Fruit fly (Drosophila melanogaster) whole organism, embryonic: ENCODE data around the gene PIG-Wb.

Source experiments
- Awh ChIP-seq: fragments of 200-800 bp; sonication (Bioruptor generic); IDR thresholded peaks from 2 replicates; pipeline ENCODE4, ENCODE4 v1.3.6; 2022; ENCODE audit warnings: missing biosample characterization, missing genetic modification characterization
- CG10366 ChIP-seq: fragments of 200-800 bp; sonication (Bioruptor generic); IDR thresholded peaks from 2 replicates; pipeline ENCODE4 v1.3.6; 2022; ENCODE audit warnings: missing biosample characterization, missing genetic modification characterization
- CG10979 ChIP-seq: fragments of 200-800 bp; sonication (Bioruptor generic); optimal IDR thresholded peaks from 2 replicates; lab custom pipeline; 2018; ENCODE audit warnings: missing biosample characterization, mild to moderate bottlenecking, missing genetic modification characterization, moderate library complexity
- CG12071 ChIP-seq: fragments of 200-800 bp; sonication (Bioruptor generic); optimal IDR thresholded peaks from 3 replicates; lab custom pipeline; 2018; ENCODE audit warnings: missing biosample characterization, mild to moderate bottlenecking, missing genetic modification characterization
- CG1233 ChIP-seq: fragments of 200-800 bp; sonication (Bioruptor generic); optimal IDR thresholded peaks from 4 replicates; lab custom pipeline; 2018; ENCODE audit warnings: missing biosample characterization, mild to moderate bottlenecking, missing genetic modification characterization
- CG13123 ChIP-seq: fragments of 200-800 bp; sonication (Bioruptor generic); optimal IDR thresholded peaks from 2 replicates; lab custom pipeline; 2016; ENCODE audit warnings: missing biosample characterization, missing genetic modification characterization
- CG15269 ChIP-seq: fragments of 200-800 bp; sonication (Bioruptor generic); optimal IDR thresholded peaks from 2 replicates; lab custom pipeline; 2018; ENCODE audit warnings: missing biosample characterization, mild to moderate bottlenecking, missing genetic modification characterization, moderate library complexity
- CG1529 ChIP-seq: fragments of 200-800 bp; sonication (Bioruptor generic); optimal IDR thresholded peaks from 3 replicates; lab custom pipeline; 2018; ENCODE audit warnings: missing biosample characterization, missing genetic modification characterization
- CG16779 ChIP-seq: fragments of 200-800 bp; sonication (Bioruptor generic); IDR thresholded peaks from 2 replicates; pipeline ENCODE4 v1.3.6; 2022; ENCODE audit warnings: missing biosample characterization, missing genetic modification characterization
- CG18262 ChIP-seq: fragments of 200-800 bp; optimal IDR thresholded peaks from 3 replicates; lab custom pipeline; 2019; ENCODE audit warnings: missing biosample characterization, mild to moderate bottlenecking, missing genetic modification characterization, moderate library complexity
- CG34422 ChIP-seq: fragments of 200-800 bp; sonication (Bioruptor generic); IDR thresholded peaks from 3 replicates; pipeline ENCODE4 v1.3.6; 2022; ENCODE audit warnings: missing biosample characterization, missing genetic modification characterization
- CG4282 ChIP-seq: fragments of 200-800 bp; sonication (Bioruptor generic); optimal IDR thresholded peaks from 2 replicates; lab custom pipeline; 2016; ENCODE audit warnings: missing biosample characterization, missing genetic modification characterization
- CG4404 ChIP-seq: fragments of 200-800 bp; sonication (Bioruptor generic); IDR thresholded peaks from 2 replicates; pipeline ENCODE4 v1.3.6; 2022; ENCODE audit warnings: missing biosample characterization, missing genetic modification characterization
- CG5245 ChIP-seq: fragments of 200-800 bp; sonication (Bioruptor generic); optimal IDR thresholded peaks from 3 replicates; lab custom pipeline; 2016; ENCODE audit warnings: missing biosample characterization, missing genetic modification characterization
- CG7745 ChIP-seq: fragments of 200-800 bp; sonication (Bioruptor generic); optimal IDR thresholded peaks from 2 replicates; lab custom pipeline; 2018; ENCODE audit warnings: missing biosample characterization, mild to moderate bottlenecking, missing genetic modification characterization, moderate library complexity
- CG7963 ChIP-seq: fragments of 200-800 bp; sonication (Bioruptor generic); IDR thresholded peaks from 3 replicates; pipeline ENCODE4 v1.3.6; 2022; ENCODE audit warnings: missing biosample characterization, missing genetic modification characterization; ENCODE audit not compliant: partially characterized antibody
- CG7987 ChIP-seq: fragments of 200-800 bp; sonication (Bioruptor generic); optimal IDR thresholded peaks from 2 replicates; lab custom pipeline; 2018; ENCODE audit warnings: missing biosample characterization, mild to moderate bottlenecking, missing genetic modification characterization, moderate library complexity
- CG9609 ChIP-seq: fragments of 200-800 bp; sonication (Bioruptor generic); optimal IDR thresholded peaks from 3 replicates; lab custom pipeline; 2016; ENCODE audit warnings: missing biosample characterization, missing genetic modification characterization
- CG9817 ChIP-seq: fragments of 200-800 bp; sonication (Bioruptor generic); optimal IDR thresholded peaks from 2 replicates; lab custom pipeline; 2018; ENCODE audit warnings: missing biosample characterization, mild to moderate bottlenecking, missing genetic modification characterization, moderate library complexity
- CG9932 ChIP-seq: fragments of 200-800 bp; sonication (Bioruptor generic); IDR thresholded peaks from 2 replicates; pipeline ENCODE4 v1.3.6; 2022; ENCODE audit warnings: missing biosample characterization, missing genetic modification characterization
- Deaf1 ChIP-seq: fragments of 200-800 bp; optimal IDR thresholded peaks from 3 replicates; lab custom pipeline; 2019; ENCODE audit warnings: missing biosample characterization, mild to moderate bottlenecking, missing genetic modification characterization, moderate library complexity
- Ets97D ChIP-seq: fragments of 200-800 bp; sonication (Bioruptor generic); optimal IDR thresholded peaks from 3 replicates; lab custom pipeline; 2016; ENCODE audit warnings: missing biosample characterization, missing genetic modification characterization
- Hmr ChIP-seq: fragments of 200-800 bp; sonication (Bioruptor generic); optimal IDR thresholded peaks from 3 replicates; lab custom pipeline; 2017; ENCODE audit warnings: mild to moderate bottlenecking, missing biosample characterization, missing genetic modification reagents, missing genetic modification characterization
- Hr39 ChIP-seq: fragments of >200 bp; optimal IDR thresholded peaks from 2 replicates; lab custom pipeline; 2017
- Myb ChIP-seq: fragments of 200-800 bp; sonication (Bioruptor generic); optimal IDR thresholded peaks from 2 replicates; lab custom pipeline; 2016; ENCODE audit warnings: missing biosample characterization, missing genetic modification characterization
- Ptx1 ChIP-seq: fragments of 200-800 bp; sonication (Bioruptor generic); IDR thresholded peaks from 2 replicates; pipeline ENCODE4 v1.3.6; 2022; ENCODE audit warnings: missing biosample characterization, missing genetic modification characterization
- Ravus ChIP-seq: fragments of 200-800 bp; sonication (Bioruptor generic); IDR thresholded peaks from 2 replicates; pipeline ENCODE4 v1.3.6; 2022; ENCODE audit warnings: missing biosample characterization, missing genetic modification characterization
- Side ChIP-seq: fragments of 200-800 bp; sonication (Bioruptor generic); optimal IDR thresholded peaks from 2 replicates; lab custom pipeline; 2016; ENCODE audit warnings: missing biosample characterization, missing genetic modification characterization
- Sox102F ChIP-seq: fragments of 200-800 bp; sonication (Bioruptor generic); optimal IDR thresholded peaks from 2 replicates; lab custom pipeline; 2018; ENCODE audit warnings: missing biosample characterization, mild to moderate bottlenecking, missing genetic modification characterization, moderate library complexity
- Spps ChIP-seq: fragments of 200-800 bp; sonication (Bioruptor generic); optimal IDR thresholded peaks from 2 replicates; lab custom pipeline; 2018; ENCODE audit warnings: missing biosample characterization, mild to moderate bottlenecking, missing genetic modification characterization
- Sry-β ChIP-seq: fragments of 200-800 bp; sonication (Bioruptor generic); optimal IDR thresholded peaks from 2 replicates; lab custom pipeline; 2018; ENCODE audit warnings: missing biosample characterization, mild to moderate bottlenecking, missing genetic modification characterization, moderate library complexity
- bab2 ChIP-seq: fragments of 200-800 bp; sonication (Bioruptor generic); optimal IDR thresholded peaks from 2 replicates; lab custom pipeline; 2016; ENCODE audit warnings: missing biosample characterization, missing genetic modification characterization
- bigmax ChIP-seq: fragments of 200-800 bp; sonication (Bioruptor generic); optimal IDR thresholded peaks from 2 replicates; lab custom pipeline; 2018; ENCODE audit warnings: missing biosample characterization, mild to moderate bottlenecking, missing genetic modification characterization
- btn ChIP-seq: fragments of 200-800 bp; sonication (Bioruptor generic); optimal IDR thresholded peaks from 2 replicates; lab custom pipeline; 2016; ENCODE audit warnings: missing biosample characterization, missing genetic modification characterization
- cas ChIP-seq: fragments of 200-800 bp; sonication (Bioruptor generic); IDR thresholded peaks from 2 replicates; pipeline ENCODE4 v1.3.6; 2022; ENCODE audit warnings: missing biosample characterization, missing genetic modification characterization
- chif ChIP-seq, 2 experiments: fragments of 200-800 bp; sonication (Bioruptor generic); optimal IDR thresholded peaks; 3 replicates each; lab custom pipeline; 2016; ENCODE audit warnings: missing biosample characterization in 2 of 2, missing genetic modification characterization in 2 of 2
- en ChIP-seq: fragments of 200-800 bp; sonication (Bioruptor generic); optimal IDR thresholded peaks from 2 replicates; lab custom pipeline; 2016; ENCODE audit warnings: missing biosample characterization, missing genetic modification characterization
- hbn ChIP-seq: fragments of 200-800 bp; sonication (Bioruptor generic); IDR thresholded peaks from 2 replicates; pipeline ENCODE4 v1.3.6; 2022; ENCODE audit warnings: missing biosample characterization, missing genetic modification characterization; ENCODE audit not compliant: partially characterized antibody
- her ChIP-seq: fragments of 200-800 bp; sonication (Bioruptor generic); optimal IDR thresholded peaks from 2 replicates; lab custom pipeline; 2016; ENCODE audit warnings: missing biosample characterization, missing genetic modification characterization
- ind ChIP-seq: fragments of 200-800 bp; sonication (Bioruptor generic); optimal IDR thresholded peaks from 3 replicates; lab custom pipeline; 2016; ENCODE audit warnings: missing biosample characterization, missing genetic modification characterization
- knrl ChIP-seq: fragments of 200-800 bp; sonication (Bioruptor generic); IDR thresholded peaks from 3 replicates; pipeline ENCODE4 v1.3.6; 2022; ENCODE audit warnings: missing biosample characterization, missing genetic modification characterization; ENCODE audit not compliant: partially characterized antibody
- lilli ChIP-seq: fragments of 200-800 bp; sonication (Bioruptor generic); optimal IDR thresholded peaks from 3 replicates; lab custom pipeline; 2016; ENCODE audit warnings: missing biosample characterization, missing genetic modification characterization
- mam ChIP-seq: fragments of 200-800 bp; sonication (Bioruptor generic); optimal IDR thresholded peaks from 3 replicates; lab custom pipeline; 2016; ENCODE audit warnings: missing biosample characterization, missing genetic modification characterization
- nerfin-1 ChIP-seq: fragments of 200-800 bp; sonication (Bioruptor generic); optimal IDR thresholded peaks from 3 replicates; lab custom pipeline; 2019; ENCODE audit warnings: missing biosample characterization, mild to moderate bottlenecking, missing genetic modification characterization, moderate library complexity
- pfk ChIP-seq: fragments of 200-800 bp; sonication (Bioruptor generic); optimal IDR thresholded peaks from 2 replicates; lab custom pipeline; 2018; ENCODE audit warnings: missing biosample characterization, mild to moderate bottlenecking, missing genetic modification characterization, moderate library complexity
- sens-2 ChIP-seq: fragments of 200-800 bp; sonication (Bioruptor generic); IDR thresholded peaks from 2 replicates; pipeline ENCODE4 v1.3.6; 2022; ENCODE audit warnings: missing biosample characterization, missing genetic modification characterization
- shn ChIP-seq: fragments of 200-800 bp; sonication (Bioruptor generic); optimal IDR thresholded peaks from 3 replicates; lab custom pipeline; 2016; ENCODE audit warnings: missing biosample characterization, missing genetic modification characterization
- tll ChIP-seq, 2 experiments: fragments of 200-800 bp in 1 of 2; fragments of >200 bp in 1 of 2; sonication (Bioruptor generic) in 1 of 2; optimal IDR thresholded peaks; 2 replicates each; lab custom pipeline; 2017 to 2019; ENCODE audit warnings: missing biosample characterization in 2 of 2, missing genetic modification characterization in 2 of 2, mild to moderate bottlenecking in 1 of 2, moderate library complexity in 1 of 2
- unc-4 ChIP-seq: fragments of 200-800 bp; sonication (Bioruptor generic); IDR thresholded peaks from 2 replicates; pipeline ENCODE4 v1.3.6; 2022; ENCODE audit warnings: missing biosample characterization, missing genetic modification characterization; ENCODE audit not compliant: partially characterized antibody
- vvl ChIP-seq: fragments of 200-800 bp; sonication (Bioruptor generic); IDR thresholded peaks from 2 replicates; pipeline ENCODE4 v1.3.6; 2022; ENCODE audit warnings: missing biosample characterization, missing genetic modification characterization
- wdn ChIP-seq: fragments of 200-800 bp; sonication (Bioruptor generic); IDR thresholded peaks from 2 replicates; pipeline ENCODE4 v1.3.6; 2022; ENCODE audit warnings: missing biosample characterization, missing genetic modification characterization
- wek ChIP-seq: fragments of 200-800 bp; sonication (Bioruptor generic); optimal IDR thresholded peaks from 3 replicates; lab custom pipeline; 2018; ENCODE audit warnings: missing biosample characterization, mild to moderate bottlenecking, missing genetic modification characterization, moderate library complexity

PIG-Wb gene

DNA sequence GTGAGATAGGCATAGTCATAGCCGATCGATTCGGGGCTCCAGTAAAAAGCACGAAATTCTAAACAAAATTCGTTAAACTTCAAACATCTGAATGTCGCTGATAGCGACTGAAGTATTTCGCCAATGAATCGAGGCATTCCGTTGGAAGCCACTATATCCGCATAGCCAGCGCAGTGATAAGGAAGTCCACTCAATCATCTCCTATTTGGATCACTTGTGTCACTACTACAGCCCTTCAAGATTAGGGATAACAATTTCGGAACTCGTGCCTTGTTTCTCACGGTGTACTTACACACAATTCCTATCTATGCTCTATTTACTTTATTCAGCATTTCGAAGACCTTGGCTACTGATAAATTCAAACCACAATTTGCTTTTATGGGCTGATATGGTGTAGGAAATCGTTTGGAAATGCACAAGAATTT, at the start of gene PIG-Wb:
PIG-Wb (minus strand) TSS at position 209 of the 425 bp plus-strand sequence.
- TF ChIP-seq Deaf1 (tag; lab: Kevin White, UChicago) (peak; percentile 58), CG10366 (no peak), CG15269 (tag; lab: Kevin White, UChicago) (peak; percentile 27), shn (no peak), CG1233 (no peak), Ptx1 (GFP tag; lab: Robert Waterston, UW) (no peak; the same call in 1 of the 2 replicates), tll (GFP tag; optimal IDR thresholded peaks at IDR 0.05; lab: Kevin White, UChicago) (no peak), sens-2 (GFP tag; lab: Robert Waterston, UW) (no peak), nerfin-1 (tag; lab: Kevin White, UChicago) (no peak), her (no peak), bab2 (no peak), CG13123 (no peak), Awh (GFP tag; lab: Robert Waterston, UW) (no peak), CG10979 (tag; lab: Kevin White, UChicago) (no peak), Ravus (GFP tag; lab: Robert Waterston, UW) (no peak), CG5245 (GFP tag; lab: Kevin White, UChicago) (no peak), wek (peak; percentile 24), CG7987 (GFP tag; lab: Kevin White, UChicago) (no peak), CG1529 (no peak), CG4404 (GFP tag; lab: Robert Waterston, UW) (no peak), CG9817 (tag; lab: Kevin White, UChicago) (no peak), cas (no peak), hbn (GFP tag; lab: Robert Waterston, UW) (no peak), CG9932 (GFP tag; lab: Robert Waterston, UW) (no peak), chif (GFP tag; optimal IDR thresholded peaks at IDR 0.05; lab: Kevin White, UChicago) (no peak), CG34422 (GFP tag; lab: Robert Waterston, UW) (no peak), CG4282 (no peak), vvl (no peak), lilli (GFP tag; lab: Kevin White, UChicago) (no peak), Hr39 (lab: Kevin White, UChicago) (no peak), bigmax (GFP tag; lab: Kevin White, UChicago) (no peak), CG16779 (no peak), wdn (no peak), Side (GFP tag; lab: Kevin White, UChicago) (no peak), CG7963 (GFP tag; lab: Robert Waterston, UW) (no peak), Sry-β (GFP tag; lab: Kevin White, UChicago) (no peak), en (no peak), btn (GFP tag; lab: Kevin White, UChicago) (no peak), Hmr (peak; percentile 49), CG7745 (tag; lab: Kevin White, UChicago) (no peak), CG12071 (GFP tag; lab: Kevin White, UChicago) (no peak), Sox102F (GFP tag; lab: Kevin White, UChicago) (no peak), Myb (GFP tag; lab: Kevin White, UChicago) (no peak), Spps (tag; lab: Kevin White, UChicago) (no peak), CG18262 (no peak), CG9609 (GFP tag; lab: Kevin White, UChicago) (no peak), knrl (no peak), ind (GFP tag; lab: Kevin White, UChicago) (no peak), Ets97D (GFP tag; lab: Kevin White, UChicago) (no peak), unc-4 (GFP tag; lab: Robert Waterston, UW) (no peak), mam (no peak), pfk (no peak)
